Worm (Caenorhabditis elegans) whole organism, L1 larva: ENCODE data around the gene K01C8.2.

Experiments
- C04F5.9 ChIP-seq: sonication (generic microtip); optimal IDR thresholded peaks from 2 replicates; lab custom pipeline; 2016; ENCODE audit warnings: missing genetic modification characterization, missing compliant biosample characterization
- F16B12.6 ChIP-seq: fragments of 150-350 bp; optimal IDR thresholded peaks from 2 replicates; lab custom pipeline; 2014; ENCODE audit warnings: missing biosample characterization, missing genetic modification characterization
- aha-1 ChIP-seq: fragments of 150-350 bp; optimal IDR thresholded peaks from 2 replicates; lab custom pipeline; 2014; ENCODE audit warnings: missing biosample characterization, missing genetic modification characterization
- aly-2 ChIP-seq: fragments of 150-350 bp; optimal IDR thresholded peaks from 2 replicates; lab custom pipeline; 2014; ENCODE audit warnings: missing biosample characterization, missing genetic modification characterization
- ama-1 ChIP-seq: fragments of 150-350 bp; optimal IDR thresholded peaks from 2 replicates; lab custom pipeline; 2014
- blmp-1 ChIP-seq: fragments of 150-350 bp; optimal IDR thresholded peaks from 2 replicates; lab custom pipeline; 2014; ENCODE audit warnings: missing biosample characterization, missing genetic modification characterization
- ceh-63 ChIP-seq: fragments of 200-800 bp; sonication (Bioruptor generic); optimal IDR thresholded peaks from 2 replicates; lab custom pipeline; 2018; ENCODE audit warnings: mild to moderate bottlenecking, missing genetic modification characterization, missing compliant biosample characterization
- ceh-8 ChIP-seq: fragments of 200-800 bp; sonication (Bioruptor generic); optimal IDR thresholded peaks from 2 replicates; lab custom pipeline; 2018; ENCODE audit warnings: mild to moderate bottlenecking, missing genetic modification characterization, moderate library complexity, missing compliant biosample characterization
- ceh-90 ChIP-seq: sonication (generic microtip); optimal IDR thresholded peaks from 2 replicates; lab custom pipeline; 2016; ENCODE audit warnings: missing genetic modification characterization, missing compliant biosample characterization
- ces-1 ChIP-seq: fragments of 150-350 bp; optimal IDR thresholded peaks from 2 replicates; lab custom pipeline; 2014; ENCODE audit warnings: missing biosample characterization, missing genetic modification reagents, missing genetic modification characterization
- dsc-1 ChIP-seq: sonication (generic microtip); optimal IDR thresholded peaks from 2 replicates; lab custom pipeline; 2016; ENCODE audit warnings: mild to moderate bottlenecking, missing genetic modification characterization, missing compliant biosample characterization
- efl-1 ChIP-seq, 4 experiments: fragments of 150-350 bp; optimal IDR thresholded peaks in 3 of 4; peaks in 1 of 4; 1 replicate in 1 of 4; 2 replicates in 3 of 4; lab custom pipeline; 2014; ENCODE audit warnings: missing biosample characterization in 2 of 4, missing genetic modification characterization in 2 of 4, missing genetic modification reagents in 2 of 4
- efl-3 ChIP-seq: fragments of 200-800 bp; sonication (Bioruptor generic); optimal IDR thresholded peaks from 2 replicates; lab custom pipeline; 2018; ENCODE audit warnings: mild to moderate bottlenecking, missing genetic modification characterization, missing compliant biosample characterization
- egl-13 ChIP-seq: sonication (generic microtip); optimal IDR thresholded peaks from 2 replicates; lab custom pipeline; 2016; ENCODE audit warnings: missing genotype, missing genetic modification reagents, missing genetic modification characterization, missing compliant biosample characterization
- elt-3 ChIP-seq, 6 experiments: fragments of 150-350 bp in 1 of 6; sonication (generic microtip); optimal IDR thresholded peaks; 2 replicates each; lab custom pipeline; 2017 to 2018; ENCODE audit warnings: missing biosample characterization in 6 of 6, missing genetic modification characterization in 6 of 6, inconsistent platforms in 1 of 6
- fkh-10 ChIP-seq: sonication (generic microtip); optimal IDR thresholded peaks from 2 replicates; lab custom pipeline; 2017; ENCODE audit warnings: missing biosample characterization, missing genetic modification reagents, missing genetic modification characterization
- fkh-8 ChIP-seq: sonication (generic microtip); optimal IDR thresholded peaks from 2 replicates; lab custom pipeline; 2016; ENCODE audit warnings: mild to moderate bottlenecking, missing genetic modification characterization, missing compliant biosample characterization
- fos-1 ChIP-seq: fragments of 150-350 bp; optimal IDR thresholded peaks from 2 replicates; lab custom pipeline; 2014; ENCODE audit warnings: missing biosample characterization, missing genetic modification characterization
- grh-1 ChIP-seq: fragments of 200-800 bp; sonication (Bioruptor generic); IDR thresholded peaks from 2 replicates; pipeline ENCODE4 v1.3.6; 2022; ENCODE audit warnings: missing genetic modification reagents, missing genetic modification characterization, missing compliant biosample characterization
- irx-1 ChIP-seq: sonication (generic microtip); optimal IDR thresholded peaks from 2 replicates; lab custom pipeline; 2016; ENCODE audit warnings: missing genetic modification characterization, missing compliant biosample characterization
- lin-13 ChIP-seq: fragments of 150-350 bp; optimal IDR thresholded peaks from 2 replicates; lab custom pipeline; 2014; ENCODE audit warnings: missing biosample characterization, missing genetic modification reagents, missing genetic modification characterization
- lin-14 ChIP-seq: fragments of 200-800 bp; sonication (Bioruptor generic); optimal IDR thresholded peaks from 2 replicates; lab custom pipeline; 2018; ENCODE audit warnings: mild to moderate bottlenecking, missing genetic modification characterization, moderate library complexity, missing compliant biosample characterization
- lin-15B ChIP-seq: fragments of 150-350 bp; sonication (generic microtip); optimal IDR thresholded peaks from 3 replicates; lab custom pipeline; 2014; ENCODE audit warnings: missing biosample characterization, missing genetic modification characterization
- lin-35 ChIP-seq, 2 experiments: fragments of 150-350 bp; optimal IDR thresholded peaks; 2 replicates each; lab custom pipeline; 2014; ENCODE audit warnings: missing biosample characterization in 2 of 2, missing genetic modification characterization in 2 of 2, missing genetic modification reagents in 2 of 2
- lsy-2 ChIP-seq, 2 experiments: fragments of 150-350 bp; optimal IDR thresholded peaks; 2 replicates each; lab custom pipeline; 2014; ENCODE audit warnings: missing biosample characterization in 2 of 2, missing genetic modification characterization in 2 of 2
- mab-9 ChIP-seq: fragments of 200-800 bp; sonication (Bioruptor generic); IDR thresholded peaks from 2 replicates; pipeline ENCODE4 v1.3.6; 2022; ENCODE audit warnings: missing genetic modification reagents, missing genetic modification characterization, missing compliant biosample characterization
- mef-2 ChIP-seq: fragments of 150-350 bp; optimal IDR thresholded peaks from 2 replicates; lab custom pipeline; 2014; ENCODE audit warnings: missing biosample characterization, missing genetic modification characterization
- nhr-11 ChIP-seq: fragments of 150-350 bp; optimal IDR thresholded peaks from 2 replicates; lab custom pipeline; 2014; ENCODE audit warnings: missing biosample characterization, missing genetic modification characterization
- nhr-12 ChIP-seq: sonication (generic microtip); optimal IDR thresholded peaks from 2 replicates; lab custom pipeline; 2017; ENCODE audit warnings: missing biosample characterization, missing genetic modification characterization
- nhr-20 ChIP-seq: sonication (generic microtip); optimal IDR thresholded peaks from 2 replicates; lab custom pipeline; 2016; ENCODE audit warnings: mild to moderate bottlenecking, missing genetic modification characterization, missing compliant biosample characterization
- nhr-28 ChIP-seq: fragments of 150-350 bp; optimal IDR thresholded peaks from 2 replicates; lab custom pipeline; 2014; ENCODE audit warnings: missing biosample characterization, missing genetic modification characterization
- nhr-71 ChIP-seq: sonication (generic microtip); optimal IDR thresholded peaks from 2 replicates; lab custom pipeline; 2016; ENCODE audit warnings: mild to moderate bottlenecking, missing genetic modification characterization, moderate library complexity, missing compliant biosample characterization
- nhr-77 ChIP-seq: fragments of 150-350 bp; optimal IDR thresholded peaks from 2 replicates; lab custom pipeline; 2014; ENCODE audit warnings: missing biosample characterization, missing genetic modification characterization
- nhr-90 ChIP-seq: sonication (generic microtip); optimal IDR thresholded peaks from 2 replicates; lab custom pipeline; 2016; ENCODE audit warnings: mild to moderate bottlenecking, missing genetic modification characterization, missing compliant biosample characterization; ENCODE audit not compliant: poor library complexity
- pag-3 ChIP-seq: sonication (generic microtip); optimal IDR thresholded peaks from 2 replicates; lab custom pipeline; 2017; ENCODE audit warnings: missing genetic modification characterization, mild to moderate bottlenecking, missing compliant biosample characterization, antibody characterized with exemption, borderline replicate concordance; ENCODE audit not compliant: insufficient read depth
- pax-3 ChIP-seq: fragments of 200-800 bp; sonication (Bioruptor generic); optimal IDR thresholded peaks from 2 replicates; lab custom pipeline; 2018; ENCODE audit warnings: mild to moderate bottlenecking, missing genetic modification characterization, moderate library complexity, missing compliant biosample characterization
- skn-1 ChIP-seq: fragments of 150-350 bp; optimal IDR thresholded peaks from 2 replicates; lab custom pipeline; 2014; ENCODE audit warnings: missing biosample characterization, missing genetic modification characterization
- snpc-4 ChIP-seq: fragments of 150-350 bp; optimal IDR thresholded peaks from 2 replicates; lab custom pipeline; 2014; ENCODE audit warnings: missing biosample characterization, missing genetic modification characterization
- snu-23 ChIP-seq: sonication (generic microtip); optimal IDR thresholded peaks from 2 replicates; lab custom pipeline; 2016; ENCODE audit warnings: missing genetic modification characterization, missing compliant biosample characterization
- sox-4 ChIP-seq: sonication (generic microtip); optimal IDR thresholded peaks from 2 replicates; lab custom pipeline; 2016; ENCODE audit warnings: missing genetic modification characterization, missing compliant biosample characterization
- swsn-7 ChIP-seq: sonication (generic microtip); optimal IDR thresholded peaks from 2 replicates; lab custom pipeline; 2016; ENCODE audit warnings: missing genetic modification characterization, missing compliant biosample characterization
- tbx-2 ChIP-seq: sonication (generic microtip); optimal IDR thresholded peaks from 2 replicates; lab custom pipeline; 2016; ENCODE audit warnings: missing genetic modification characterization, missing compliant biosample characterization
- unc-130 ChIP-seq: fragments of 150-350 bp; optimal IDR thresholded peaks from 2 replicates; lab custom pipeline; 2017; ENCODE audit warnings: missing biosample characterization, missing genetic modification characterization, inconsistent platforms
- unc-30 ChIP-seq: sonication (generic microtip); optimal IDR thresholded peaks from 2 replicates; lab custom pipeline; 2017; ENCODE audit warnings: missing biosample characterization, missing genetic modification characterization
- unc-62 ChIP-seq: fragments of 150-350 bp; optimal IDR thresholded peaks from 2 replicates; lab custom pipeline; 2014; ENCODE audit warnings: missing biosample characterization, missing genetic modification reagents, missing genetic modification characterization
- unc-86 ChIP-seq: sonication (generic microtip); optimal IDR thresholded peaks from 2 replicates; lab custom pipeline; 2016; ENCODE audit warnings: missing genetic modification characterization, missing compliant biosample characterization
- vab-15 ChIP-seq: sonication (generic microtip); optimal IDR thresholded peaks from 2 replicates; lab custom pipeline; 2017; ENCODE audit warnings: missing genotype, mild to moderate bottlenecking, missing genetic modification characterization, missing compliant biosample characterization
- zip-4 ChIP-seq: fragments of 200-800 bp; sonication (Bioruptor generic); optimal IDR thresholded peaks from 2 replicates; lab custom pipeline; 2018; ENCODE audit warnings: mild to moderate bottlenecking, missing genetic modification characterization, moderate library complexity, missing compliant biosample characterization
- ztf-4 ChIP-seq: fragments of 150-350 bp; optimal IDR thresholded peaks from 2 replicates; lab custom pipeline; 2014; ENCODE audit warnings: missing biosample characterization, missing genetic modification characterization

The K01C8.2 gene

DNA sequence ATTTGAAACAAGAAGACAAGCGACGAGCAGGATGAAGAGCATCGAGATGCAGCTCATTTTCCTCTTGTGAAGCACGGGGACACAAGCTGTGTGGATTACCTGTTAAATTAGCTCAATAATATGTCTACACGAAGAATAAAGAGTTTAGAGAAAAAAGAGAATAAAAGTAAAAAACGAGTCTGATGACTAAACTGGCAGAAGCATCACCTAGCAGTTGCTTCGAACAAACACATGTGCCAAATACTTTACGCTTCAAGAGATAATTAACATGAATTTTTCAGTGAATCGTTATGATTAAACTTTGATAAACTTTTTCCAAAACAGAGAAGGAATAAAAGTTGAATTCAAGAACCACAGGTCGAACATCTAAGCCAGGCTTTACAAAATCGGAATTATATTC, 26.0 kb upstream of the K01C8.2 start, which contains the start of gene nlp-55:
nlp-55 (minus strand) TSS at position 101 of the 400 bp plus-strand sequence.
- TF ChIP-seq lin-14 (GFP tag; lab: Kevin White, UChicago) (peak; percentile 7), lin-13 (GFP tag; lab: Kevin White, UChicago) (no peak)

DNA sequence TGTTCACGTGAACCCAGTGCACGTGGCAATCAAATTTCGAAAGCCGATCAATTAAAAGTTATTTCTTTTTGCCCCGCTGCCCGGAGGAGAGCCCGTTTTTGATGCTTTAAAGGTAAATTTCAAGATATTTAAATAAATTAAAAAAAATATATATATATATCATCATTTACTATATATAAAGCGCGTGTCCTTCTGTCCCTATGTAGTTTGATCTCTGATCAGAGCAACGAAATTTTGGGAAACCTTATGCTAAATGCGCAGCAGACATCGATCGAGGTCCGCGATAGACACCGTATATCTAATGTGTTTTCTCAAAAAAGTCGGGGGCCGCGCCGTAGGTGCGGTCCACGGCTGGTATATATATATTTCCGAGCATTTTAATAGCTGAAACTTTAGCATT, 16.6 kb upstream of the K01C8.2 start:
- peak; percentile 35 for TF ChIP-seq ama-1 (lab: Kevin White, UChicago)
- TF ChIP-seq, all 84 proteins: peak for 1; not testable (repeated sequence) for 83

DNA sequence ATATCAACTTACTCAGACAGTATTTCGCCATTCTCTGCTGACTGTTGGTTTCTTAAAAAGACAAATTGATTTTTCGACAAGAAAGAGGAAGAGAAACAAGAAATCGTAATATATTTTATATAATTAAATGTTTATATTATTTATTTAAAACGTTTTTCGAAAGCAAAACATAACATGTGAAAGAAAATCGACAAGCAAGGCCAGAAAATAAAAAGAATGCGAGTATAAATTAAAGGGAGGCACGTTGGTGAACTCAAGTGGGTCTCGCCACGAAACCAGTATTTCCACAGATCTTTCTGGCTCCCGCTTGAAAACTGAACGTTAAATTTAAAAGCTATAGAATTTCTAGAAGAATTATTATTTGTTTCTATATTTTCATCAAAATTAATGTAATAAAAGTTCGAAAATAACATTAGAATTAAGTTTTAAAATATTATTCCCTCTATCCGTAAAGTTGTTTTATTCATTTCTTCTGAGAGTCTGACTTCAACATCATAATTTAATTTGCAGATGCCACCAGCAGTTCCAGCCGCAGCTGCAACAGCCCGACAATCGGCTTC, 14.0 kb upstream of the K01C8.2 start, which contains the start of the genes nst-1 and cct-4:
nst-1 (minus strand) TSS at position 51 of the 560 bp plus-strand sequence.
cct-4 (plus strand) TSS at position 510 of the 560 bp plus-strand sequence.
- TF ChIP-seq lsy-2 (tag; optimal IDR thresholded peaks at IDR 0.05; lab: Kevin White, UChicago), result peak; percentile 36 to 67
- no peak for TF ChIP-seq unc-30 (tag; lab: Kevin White, UChicago)
- TF ChIP-seq sox-4, result no peak
- no peak for TF ChIP-seq pag-3 (tag; lab: Kevin White, UChicago)
- TF ChIP-seq elt-3 (tag; optimal IDR thresholded peaks at IDR 0.05; lab: Kevin White, UChicago), result peak in 1 of 6 experiments; percentile 45
- TF ChIP-seq nhr-11 (tag; lab: Kevin White, UChicago), result no peak
- TF ChIP-seq nhr-71 (tag; lab: Kevin White, UChicago), result peak; percentile 12
- TF ChIP-seq C04F5.9 (tag; lab: Kevin White, UChicago), result no peak
- peak; percentile 41 to 58 for TF ChIP-seq efl-1 (optimal IDR thresholded peaks at IDR 0.05; lab: Kevin White, UChicago)
- TF ChIP-seq efl-1 (GFP tag; optimal IDR thresholded peaks at IDR 0.05 in 1 of 2; lab: Kevin White, UChicago), result peak; percentile 47 to 82
- TF ChIP-seq aha-1 (tag; lab: Kevin White, UChicago), result no peak
- no peak for TF ChIP-seq dsc-1 (tag; lab: Kevin White, UChicago)
- TF ChIP-seq unc-130 (tag; lab: Kevin White, UChicago), result no peak
- no peak for TF ChIP-seq vab-15 (tag; lab: Kevin White, UChicago)
- no peak for TF ChIP-seq unc-86
- no peak for TF ChIP-seq ceh-8 (GFP tag; lab: Kevin White, UChicago)
- TF ChIP-seq unc-62 (GFP tag; lab: Kevin White, UChicago), result no peak
- no peak for TF ChIP-seq ces-1
- TF ChIP-seq lin-35 (GFP tag; optimal IDR thresholded peaks at IDR 0.05; lab: Kevin White, UChicago), result peak; percentile 47 to 49
- no peak for TF ChIP-seq efl-3 (GFP tag; lab: Kevin White, UChicago)
- no peak for TF ChIP-seq ceh-90
- TF ChIP-seq F16B12.6, result peak; percentile 6
- no peak for TF ChIP-seq irx-1 (tag; lab: Kevin White, UChicago)
- no peak for TF ChIP-seq ztf-4 (tag; lab: Kevin White, UChicago)
- no peak for TF ChIP-seq pax-3 (tag; lab: Kevin White, UChicago)
- TF ChIP-seq snu-23, result peak; percentile 21
- TF ChIP-seq aly-2 (tag; lab: Kevin White, UChicago), result no peak
- no peak for TF ChIP-seq nhr-90 (tag; lab: Kevin White, UChicago)
- no peak for TF ChIP-seq nhr-20 (tag; lab: Kevin White, UChicago)
- TF ChIP-seq lin-15B (tag; lab: Kevin White, UChicago), result no peak
- TF ChIP-seq egl-13 (tag; lab: Kevin White, UChicago), result no peak
- TF ChIP-seq fos-1 (tag; lab: Kevin White, UChicago), result no peak
- TF ChIP-seq mab-9 (GFP tag; lab: Robert Waterston, UW), result no peak
- TF ChIP-seq lin-14 (GFP tag; lab: Kevin White, UChicago), result no peak
- TF ChIP-seq fkh-8 (tag; lab: Kevin White, UChicago), result no peak
- TF ChIP-seq swsn-7 (tag; lab: Kevin White, UChicago), result no peak
- TF ChIP-seq nhr-12 (tag; lab: Kevin White, UChicago), result no peak
- no peak for TF ChIP-seq mef-2 (tag; lab: Kevin White, UChicago)
- no peak for TF ChIP-seq snpc-4 (tag; lab: Kevin White, UChicago)
- no peak for TF ChIP-seq tbx-2 (tag; lab: Kevin White, UChicago)
- no peak for TF ChIP-seq ceh-63
- TF ChIP-seq nhr-28 (tag; lab: Kevin White, UChicago), result no peak
- TF ChIP-seq skn-1 (tag; lab: Kevin White, UChicago), result peak; percentile 18
- TF ChIP-seq nhr-77 (tag; lab: Kevin White, UChicago), result no peak
- no peak for TF ChIP-seq zip-4 (GFP tag; lab: Kevin White, UChicago)
- peak; percentile 17 for TF ChIP-seq blmp-1 (tag; lab: Kevin White, UChicago)
- TF ChIP-seq grh-1 (GFP tag; lab: Robert Waterston, UW), result no peak
- no peak for TF ChIP-seq fkh-10 (GFP tag; lab: Kevin White, UChicago)
